Fruit fly (Drosophila melanogaster) whole organism, wandering third instar larva: ENCODE data around the gene CG7560.

Experiments used
- Dfd ChIP-seq: fragments of >200 bp; optimal IDR thresholded peaks from 2 replicates; lab custom pipeline; 2017; ENCODE audit warnings: missing biosample characterization, missing genetic modification characterization
- Dif ChIP-seq: fragments of 200-275, 200-300 bp; sonication (Bioruptor generic); optimal IDR thresholded peaks from 2 replicates; lab custom pipeline; 2018; ENCODE audit warnings: missing biosample characterization, missing genetic modification characterization; ENCODE audit not compliant: partially characterized antibody
- Hr83 ChIP-seq: fragments of 200-300 bp; sonication (Bioruptor generic); optimal IDR thresholded peaks from 2 replicates; lab custom pipeline; 2016; ENCODE audit warnings: missing biosample characterization, mild to moderate bottlenecking, missing genetic modification characterization, moderate library complexity; ENCODE audit not compliant: poor library complexity, severe bottlenecking
- dmrt93B ChIP-seq: fragments of 200-800 bp; sonication (Bioruptor generic); optimal IDR thresholded peaks from 2 replicates; lab custom pipeline; 2018; ENCODE audit warnings: missing biosample characterization, mild to moderate bottlenecking, missing genetic modification characterization
- pan ChIP-seq: fragments of >200 bp; optimal IDR thresholded peaks from 2 replicates; lab custom pipeline; 2017
- psq ChIP-seq: fragments of 200-800 bp; sonication (Bioruptor generic); optimal IDR thresholded peaks from 3 replicates; lab custom pipeline; 2017; ENCODE audit warnings: missing biosample characterization, mild to moderate bottlenecking, missing genetic modification characterization, moderate library complexity
- tai ChIP-seq: sonication (Bioruptor generic); optimal IDR thresholded peaks from 2 replicates; lab custom pipeline; 2016; ENCODE audit warnings: missing biosample characterization, missing genetic modification characterization

DNA sequence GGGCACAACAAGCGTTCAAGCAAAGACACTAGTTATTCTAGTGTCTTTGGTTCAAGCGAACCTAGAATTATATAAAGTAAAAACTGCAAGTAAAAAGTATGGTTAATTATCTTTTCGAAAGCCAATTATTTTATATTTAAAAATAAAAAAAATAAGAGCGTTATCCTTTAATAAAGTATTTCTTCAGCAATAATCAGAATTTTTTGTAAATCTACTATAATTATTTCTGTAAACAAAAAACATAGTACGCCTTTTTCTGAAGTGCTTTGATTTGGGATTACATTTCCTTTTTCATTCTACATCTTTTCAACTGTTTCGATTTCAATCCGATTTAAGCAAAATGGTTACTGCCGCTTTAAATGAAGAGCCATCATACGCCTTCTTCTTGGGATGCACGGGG, 49.7 kb downstream of the CG7560 start, which contains the start of gene Vha16-2:
- TF ChIP-seq pan (lab: Kevin White, UChicago) (no peak), psq (GFP tag; lab: Kevin White, UChicago) (no peak), Dfd (no peak), Dif (no peak), dmrt93B (GFP tag; lab: Kevin White, UChicago) (no peak), tai (GFP tag; lab: Kevin White, UChicago) (no peak), Hr83 (GFP tag; lab: Kevin White, UChicago) (no peak)
